Worm (Caenorhabditis elegans) whole organism, L1 larva: ENCODE data around the gene ZK688.12.

Experiments
- ama-1 ChIP-seq: fragments of 150-350 bp; optimal IDR thresholded peaks from 2 replicates; lab custom pipeline; 2014
- egl-13 ChIP-seq: sonication (generic microtip); optimal IDR thresholded peaks from 2 replicates; lab custom pipeline; 2016; ENCODE audit warnings: missing genotype, missing genetic modification reagents, missing genetic modification characterization, missing compliant biosample characterization
- lin-13 ChIP-seq: fragments of 150-350 bp; optimal IDR thresholded peaks from 2 replicates; lab custom pipeline; 2014; ENCODE audit warnings: missing biosample characterization, missing genetic modification reagents, missing genetic modification characterization
- lsy-2 ChIP-seq, 2 experiments: fragments of 150-350 bp; optimal IDR thresholded peaks; 2 replicates each; lab custom pipeline; 2014; ENCODE audit warnings: missing biosample characterization in 2 of 2, missing genetic modification characterization in 2 of 2
- nhr-76 ChIP-seq: sonication (generic microtip); optimal IDR thresholded peaks from 2 replicates; lab custom pipeline; 2017; ENCODE audit warnings: missing biosample characterization, missing genetic modification characterization
- nhr-77 ChIP-seq: fragments of 150-350 bp; optimal IDR thresholded peaks from 2 replicates; lab custom pipeline; 2014; ENCODE audit warnings: missing biosample characterization, missing genetic modification characterization
- nhr-85 ChIP-seq: sonication (generic microtip); peaks from one replicate; lab custom pipeline; 2016; ENCODE audit warnings: missing genetic modification characterization, inconsistent platforms, missing compliant biosample characterization
- pqm-1 ChIP-seq: sonication (generic microtip); optimal IDR thresholded peaks from 3 replicates; lab custom pipeline; 2017; ENCODE audit warnings: missing biosample characterization, missing genetic modification characterization
- unc-130 ChIP-seq: fragments of 150-350 bp; optimal IDR thresholded peaks from 2 replicates; lab custom pipeline; 2017; ENCODE audit warnings: missing biosample characterization, missing genetic modification characterization, inconsistent platforms

ce11 chrIII:7937548-7937947, 24.2 kb upstream of the ZK688.12 start, which contains the start of gene C29E4.10:
- no peak for TF ChIP-seq nhr-76 (tag; lab: Kevin White, UChicago)
- TF ChIP-seq nhr-77 (tag; lab: Kevin White, UChicago): no peak
- TF ChIP-seq egl-13 (tag; lab: Kevin White, UChicago): no peak
- no peak for TF ChIP-seq pqm-1 (tag; lab: Kevin White, UChicago)
- TF ChIP-seq lsy-2 (tag; optimal IDR thresholded peaks at IDR 0.05; lab: Kevin White, UChicago): no peak
- TF ChIP-seq unc-130 (tag; lab: Kevin White, UChicago): no peak
- no peak for TF ChIP-seq lin-13 (GFP tag; lab: Kevin White, UChicago)
- no peak for TF ChIP-seq ama-1 (lab: Kevin White, UChicago)
- TF ChIP-seq nhr-85: no peak
